Fruit fly (Drosophila melanogaster) whole organism, adult: ENCODE results near the gene MED15.

Source experiments
- CG11617 ChIP-seq: fragments of 200-800 bp; sonication (Bioruptor generic); optimal IDR thresholded peaks from 2 replicates; lab custom pipeline; 2017; ENCODE audit warnings: mild to moderate bottlenecking, missing biosample characterization, missing genetic modification reagents, missing genetic modification characterization
- CG12768 ChIP-seq: fragments of 200-800 bp; sonication (Bioruptor generic); optimal IDR thresholded peaks from 2 replicates; lab custom pipeline; 2017; ENCODE audit warnings: missing biosample characterization, missing genetic modification characterization, mild to moderate bottlenecking, moderate library complexity, missing genetic modification reagents
- CG14711 ChIP-seq: fragments of 200-800 bp; sonication (Bioruptor generic); optimal IDR thresholded peaks from 2 replicates; lab custom pipeline; 2018; ENCODE audit warnings: missing biosample characterization, mild to moderate bottlenecking, missing genetic modification characterization, moderate library complexity
- CG1620 ChIP-seq: fragments of 200-800 bp; sonication (Bioruptor generic); optimal IDR thresholded peaks from 2 replicates; lab custom pipeline; 2016; ENCODE audit warnings: missing biosample characterization, missing genetic modification characterization
- CG33017 ChIP-seq: fragments of 200-800 bp; sonication (Bioruptor generic); optimal IDR thresholded peaks from 2 replicates; lab custom pipeline; 2018; ENCODE audit warnings: missing biosample characterization, mild to moderate bottlenecking, missing genetic modification characterization, moderate library complexity
- CG5204 ChIP-seq: fragments of 200-800 bp; sonication (Bioruptor generic); optimal IDR thresholded peaks from 2 replicates; lab custom pipeline; 2016; ENCODE audit warnings: missing biosample characterization, missing genetic modification characterization
- CG7045 ChIP-seq: fragments of 200-800 bp; sonication (Bioruptor generic); optimal IDR thresholded peaks from 2 replicates; lab custom pipeline; 2017; ENCODE audit warnings: missing biosample characterization, mild to moderate bottlenecking, missing genetic modification characterization
- CG7101 ChIP-seq: fragments of 200-800 bp; sonication (Bioruptor generic); optimal IDR thresholded peaks from 2 replicates; lab custom pipeline; 2018; ENCODE audit warnings: missing biosample characterization, mild to moderate bottlenecking, missing genetic modification characterization, moderate library complexity
- Clk ChIP-seq: fragments of 200-800 bp; sonication (Bioruptor generic); optimal IDR thresholded peaks from 2 replicates; lab custom pipeline; 2017; ENCODE audit warnings: missing biosample characterization, missing genetic modification characterization
- Crg-1 ChIP-seq: fragments of 200-800 bp; sonication (Bioruptor generic); optimal IDR thresholded peaks from 2 replicates; lab custom pipeline; 2016; ENCODE audit warnings: missing biosample characterization, missing genetic modification characterization
- Hr96 ChIP-seq: fragments of 200-800 bp; sonication (Bioruptor generic); optimal IDR thresholded peaks from 2 replicates; lab custom pipeline; 2016; ENCODE audit warnings: missing biosample characterization, missing genetic modification characterization
- Mnt ChIP-seq: fragments of 200-800 bp; sonication (Bioruptor generic); optimal IDR thresholded peaks from 2 replicates; lab custom pipeline; 2016; ENCODE audit warnings: missing biosample characterization, mild to moderate bottlenecking, missing genetic modification characterization
- bab1 ChIP-seq: fragments of 200-800 bp; sonication (Bioruptor generic); optimal IDR thresholded peaks from 3 replicates; lab custom pipeline; 2019; ENCODE audit warnings: missing biosample characterization, mild to moderate bottlenecking, missing genetic modification characterization, moderate library complexity
- cic ChIP-seq: fragments of 200-800 bp; sonication (Bioruptor generic); optimal IDR thresholded peaks from 2 replicates; lab custom pipeline; 2017; ENCODE audit warnings: missing biosample characterization, mild to moderate bottlenecking, missing genetic modification characterization, moderate library complexity
- cnc ChIP-seq, 2 experiments: fragments of >200 bp; optimal IDR thresholded peaks; 2 replicates each; lab custom pipeline; 2017
- kay ChIP-seq: fragments of 200-800 bp; sonication (Bioruptor generic); peaks from one replicate; lab custom pipeline; 2016; ENCODE audit warnings: missing biosample characterization, missing genetic modification characterization, borderline replicate concordance
- ovo ChIP-seq: fragments of 200-800 bp; sonication (Bioruptor generic); optimal IDR thresholded peaks from 2 replicates; lab custom pipeline; 2016; ENCODE audit warnings: missing biosample characterization, missing genetic modification characterization
- pad ChIP-seq: fragments of 200-800 bp; sonication (Bioruptor generic); optimal IDR thresholded peaks from 3 replicates; lab custom pipeline; 2017; ENCODE audit warnings: missing biosample characterization, missing genetic modification characterization, mild to moderate bottlenecking, moderate library complexity, missing genetic modification reagents
- tj ChIP-seq: fragments of 200-800 bp; sonication (Bioruptor generic); optimal IDR thresholded peaks from 3 replicates; lab custom pipeline; 2017; ENCODE audit warnings: missing biosample characterization, mild to moderate bottlenecking, missing genetic modification characterization, moderate library complexity
- toe ChIP-seq: fragments of 200-800 bp; sonication (Bioruptor generic); optimal IDR thresholded peaks from 2 replicates; lab custom pipeline; 2016; ENCODE audit warnings: missing biosample characterization, missing genetic modification characterization

MED15 gene

DNA sequence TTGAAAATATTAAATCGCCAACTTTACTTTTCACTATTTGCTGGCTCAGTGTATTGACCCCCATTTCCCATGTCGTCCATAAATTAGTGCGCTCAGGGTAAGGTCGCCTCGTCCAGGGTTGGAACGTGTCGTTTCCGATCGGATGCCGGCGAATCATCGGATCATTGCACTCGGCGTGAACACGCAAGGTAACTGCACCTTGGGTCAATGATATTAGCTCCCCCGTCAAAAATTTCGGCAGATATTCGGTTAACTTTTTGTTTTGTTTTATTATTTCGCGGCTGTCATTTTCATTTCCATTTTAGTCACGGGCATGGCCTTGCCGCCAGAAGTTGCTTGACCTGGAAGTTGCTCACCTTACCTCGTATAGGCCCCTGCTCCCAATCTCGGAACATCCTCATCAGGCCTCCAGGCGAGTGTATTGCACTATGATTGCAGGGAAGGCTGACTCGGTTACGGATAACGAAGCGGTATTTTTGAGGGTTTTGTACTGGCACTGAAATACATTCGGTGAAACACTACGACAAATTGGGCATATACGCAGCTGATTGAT lies 15.8 kb downstream of the MED15 start:
- TF ChIP-seq CG7045 (GFP tag; lab: Kevin White, UChicago), result no peak
- TF ChIP-seq CG7101, result no peak

DNA sequence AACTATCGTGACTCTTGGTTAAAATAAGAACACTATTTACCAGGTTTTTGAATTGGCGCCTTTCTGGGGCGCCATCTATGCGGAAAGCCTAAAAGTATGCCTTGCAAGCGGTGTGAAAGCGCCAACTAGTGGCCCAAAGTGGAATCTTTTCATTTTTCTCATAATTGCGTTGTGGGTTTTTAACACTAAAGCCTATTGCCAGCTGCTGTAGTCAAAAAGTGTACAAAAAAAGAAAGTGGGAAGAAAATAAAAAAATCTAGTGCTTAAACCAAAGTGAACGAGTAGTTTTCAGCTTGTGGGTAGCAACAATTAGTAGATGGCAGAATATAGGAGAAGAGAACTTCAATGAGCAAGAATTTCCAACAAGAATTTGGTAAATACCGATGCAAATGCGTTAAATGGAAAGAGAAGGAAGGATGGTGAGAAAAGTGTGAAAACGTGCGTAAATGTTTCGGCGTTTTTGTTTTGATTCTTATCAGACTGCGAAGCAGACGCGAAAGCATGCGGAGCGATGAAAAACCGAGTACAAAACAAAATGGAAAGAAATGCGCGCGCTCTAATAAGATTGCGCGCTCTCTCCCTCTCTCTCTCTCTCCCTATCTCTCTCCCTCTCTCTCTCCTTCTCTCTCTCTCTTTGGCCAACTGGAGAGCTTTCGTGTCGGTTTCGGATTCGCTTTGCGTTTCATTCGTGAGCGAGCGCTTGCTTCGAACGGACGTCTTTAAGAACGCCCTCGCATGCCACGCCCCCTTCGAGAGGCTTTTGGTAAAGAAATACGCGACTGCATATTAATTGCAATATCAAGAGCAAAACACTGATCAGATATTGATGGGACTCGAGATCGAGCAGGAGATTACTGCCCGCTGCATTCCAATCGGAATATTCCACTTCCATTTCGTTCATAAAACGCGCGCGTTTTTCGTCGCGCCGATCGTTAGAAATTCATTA lies 17.6 kb downstream of the MED15 start:
- TF ChIP-seq toe (peak; percentile 34), CG1620 (GFP tag; lab: Kevin White, UChicago) (peak; percentile 80), CG5204 (GFP tag; lab: Kevin White, UChicago) (no peak), Hr96 (peak; percentile 83), CG12768 (GFP tag; lab: Kevin White, UChicago) (peak; percentile 77), CG7045 (GFP tag; lab: Kevin White, UChicago) (peak; percentile 79), cic (GFP tag; lab: Kevin White, UChicago) (peak; percentile 81), ovo (GFP tag; lab: Kevin White, UChicago) (peak; percentile 34), Clk (GFP tag; lab: Kevin White, UChicago) (peak; percentile 49), CG33017 (tag; lab: Kevin White, UChicago) (peak; percentile 54), Crg-1 (GFP tag; lab: Kevin White, UChicago) (peak; percentile 52), kay (no peak), CG7101 (peak; percentile 63), pad (GFP tag; lab: Kevin White, UChicago) (peak; percentile 41), CG14711 (tag; lab: Kevin White, UChicago) (peak; percentile 47), bab1 (GFP tag; lab: Kevin White, UChicago) (peak; percentile 71), tj (peak; percentile 38), Mnt (peak; percentile 80), cnc (optimal IDR thresholded peaks at IDR 0.05; lab: Kevin White, UChicago) (no peak), CG11617 (GFP tag; lab: Kevin White, UChicago) (peak; percentile 54)

DNA sequence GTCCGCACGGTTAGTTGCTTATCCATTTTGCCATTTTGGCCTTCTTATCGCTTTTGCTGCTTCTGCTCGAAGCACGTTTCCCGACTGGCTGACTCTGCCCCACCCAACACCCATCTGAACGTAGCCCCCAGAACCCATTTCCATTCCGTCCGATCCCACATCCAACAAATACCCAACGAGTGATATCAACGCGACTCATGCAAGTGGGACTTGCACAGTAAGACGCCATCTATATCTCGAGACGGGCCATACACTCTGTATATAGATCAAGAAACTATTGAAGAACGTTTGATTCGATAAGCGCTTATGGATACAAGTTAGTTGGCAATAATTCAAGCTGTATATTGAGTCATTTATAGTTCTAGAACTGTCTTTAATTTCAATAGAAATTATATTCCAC lies 19.4 kb downstream of the MED15 start:
- TF ChIP-seq pad (GFP tag; lab: Kevin White, UChicago), result no peak
- no peak for TF ChIP-seq CG7045 (GFP tag; lab: Kevin White, UChicago)
- TF ChIP-seq CG5204 (GFP tag; lab: Kevin White, UChicago), result no peak
- TF ChIP-seq Crg-1 (GFP tag; lab: Kevin White, UChicago), result no peak

DNA sequence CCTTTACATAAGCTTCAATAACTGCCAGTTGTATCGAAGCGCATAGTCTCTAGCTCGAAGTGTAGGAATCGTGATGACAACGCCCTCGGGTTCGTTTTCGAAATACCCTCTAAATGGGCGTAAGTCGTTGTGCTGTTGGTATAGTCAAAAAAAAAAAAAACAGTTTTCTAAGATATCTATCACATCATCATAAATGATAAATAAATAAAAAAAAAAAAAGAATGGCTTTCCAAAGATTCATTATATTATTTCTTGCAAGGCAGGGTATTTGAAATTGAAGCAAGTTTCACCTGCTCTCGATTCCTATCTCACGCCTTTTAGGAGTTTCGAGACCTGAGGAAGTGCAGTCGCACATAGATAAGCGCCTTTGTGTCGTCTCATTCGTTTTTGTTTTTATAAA lies 20.5 kb downstream of the MED15 start:
- TF ChIP-seq CG1620 (GFP tag; lab: Kevin White, UChicago), result no peak
- no peak for TF ChIP-seq bab1 (GFP tag; lab: Kevin White, UChicago)
- TF ChIP-seq CG14711 (tag; lab: Kevin White, UChicago), result no peak

DNA sequence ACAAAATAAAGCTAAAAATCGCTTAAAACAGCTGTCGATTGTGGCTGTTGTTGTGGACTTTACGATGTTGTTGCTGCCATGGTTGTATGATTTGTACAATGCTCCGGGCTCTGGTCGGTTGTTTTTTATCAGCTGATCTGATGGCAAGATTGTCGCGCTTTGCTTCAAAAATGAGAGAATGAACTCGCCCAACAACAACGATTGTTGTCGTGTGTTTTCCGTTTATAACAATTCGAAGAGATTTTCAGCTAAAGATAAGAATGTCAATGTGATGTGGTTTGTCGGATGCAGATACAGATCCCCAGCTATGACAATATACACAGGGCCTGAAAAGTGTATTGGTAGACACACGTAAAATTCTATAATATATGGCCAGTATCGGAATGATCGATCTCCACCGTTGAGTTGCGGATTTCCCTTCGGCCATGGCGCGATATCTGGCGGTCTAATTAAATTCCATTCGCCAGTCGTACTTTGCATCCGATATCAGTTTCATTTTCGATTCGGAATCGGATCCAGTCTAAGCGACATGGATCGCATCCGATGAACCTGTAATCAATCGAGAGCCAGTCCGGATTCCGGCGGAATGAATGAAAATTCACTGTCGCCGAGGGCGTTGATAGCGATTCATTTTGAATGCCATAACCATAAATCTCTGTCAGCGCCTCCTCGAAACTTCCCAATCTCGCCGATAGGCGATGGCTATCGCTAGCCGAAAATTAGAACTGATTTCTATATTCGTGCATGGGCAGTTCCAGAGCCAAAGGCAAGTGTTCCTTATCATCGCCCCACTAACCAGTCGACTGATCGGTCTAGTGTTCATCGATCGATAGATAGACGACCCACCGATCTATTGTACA lies 22.8 kb downstream of the MED15 start:
- TF ChIP-seq CG12768 (GFP tag; lab: Kevin White, UChicago) (no peak), Clk (GFP tag; lab: Kevin White, UChicago) (no peak), pad (GFP tag; lab: Kevin White, UChicago) (no peak), CG7045 (GFP tag; lab: Kevin White, UChicago) (no peak), CG14711 (tag; lab: Kevin White, UChicago) (no peak), CG7101 (no peak), Crg-1 (GFP tag; lab: Kevin White, UChicago) (no peak), CG5204 (GFP tag; lab: Kevin White, UChicago) (no peak), cnc (optimal IDR thresholded peaks at IDR 0.05; lab: Kevin White, UChicago) (no peak), CG1620 (GFP tag; lab: Kevin White, UChicago) (no peak)

DNA sequence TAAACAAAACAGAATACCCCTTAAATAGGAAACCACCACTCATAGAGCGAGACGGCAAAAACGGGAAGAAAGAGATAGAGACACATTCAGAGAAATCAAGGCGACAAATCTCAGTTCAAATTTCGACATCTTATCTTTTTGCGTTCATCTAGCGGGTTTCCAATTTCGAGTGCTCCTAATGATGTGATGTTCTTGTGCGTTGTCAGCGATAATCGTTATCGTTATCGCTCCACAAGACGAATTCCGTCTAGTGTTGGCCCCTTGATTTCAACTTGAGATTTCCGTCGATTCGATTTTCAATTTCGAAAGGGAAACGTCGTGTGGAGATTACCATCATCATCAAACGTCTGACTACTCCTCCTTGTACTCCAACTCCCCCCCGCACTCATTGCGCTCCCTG lies 23.6 kb downstream of the MED15 start:
- TF ChIP-seq ovo (GFP tag; lab: Kevin White, UChicago), result no peak
- peak; percentile 60 for TF ChIP-seq tj

DNA sequence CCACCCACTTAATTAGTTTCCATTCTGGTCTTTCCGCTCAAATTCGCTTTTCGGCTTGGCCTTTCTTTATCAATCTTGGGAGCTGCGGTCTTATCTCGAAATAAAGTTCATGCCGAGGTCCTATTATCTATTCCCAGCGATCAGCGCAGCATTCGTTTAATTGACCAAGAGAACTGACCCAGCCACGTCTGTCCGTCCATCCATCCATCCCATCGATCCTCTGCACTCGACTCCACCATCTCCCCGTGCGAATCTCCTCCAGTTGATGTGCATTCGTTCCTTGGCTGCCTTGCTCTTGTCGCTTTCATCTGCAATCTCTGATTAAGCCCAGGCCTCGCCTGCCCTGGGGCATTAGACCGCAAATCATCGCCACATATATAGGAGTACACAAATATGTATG lies 24.0 kb downstream of the MED15 start:
- TF ChIP-seq Mnt (no peak), toe (no peak), CG7101 (no peak), CG11617 (GFP tag; lab: Kevin White, UChicago) (no peak), Crg-1 (GFP tag; lab: Kevin White, UChicago) (no peak), CG14711 (tag; lab: Kevin White, UChicago) (no peak), pad (GFP tag; lab: Kevin White, UChicago) (no peak)
